Worm (Caenorhabditis elegans): ENCODE results near the gene F41C3.7.

ce11 chrII:4710120-4710519, 19.7 kb upstream of the F41C3.7 start, which contains the start of gene tag-151:
- no peak for TF ChIP-seq him-1 (tag; optimal IDR thresholded peaks at IDR 0.05)
- TF ChIP-seq W03F9.2 (tag; optimal IDR thresholded peaks at IDR 0.05), result no peak
